Fruit fly (Drosophila melanogaster): ENCODE data around the gene CG11417.

Gene CG11417

DNA sequence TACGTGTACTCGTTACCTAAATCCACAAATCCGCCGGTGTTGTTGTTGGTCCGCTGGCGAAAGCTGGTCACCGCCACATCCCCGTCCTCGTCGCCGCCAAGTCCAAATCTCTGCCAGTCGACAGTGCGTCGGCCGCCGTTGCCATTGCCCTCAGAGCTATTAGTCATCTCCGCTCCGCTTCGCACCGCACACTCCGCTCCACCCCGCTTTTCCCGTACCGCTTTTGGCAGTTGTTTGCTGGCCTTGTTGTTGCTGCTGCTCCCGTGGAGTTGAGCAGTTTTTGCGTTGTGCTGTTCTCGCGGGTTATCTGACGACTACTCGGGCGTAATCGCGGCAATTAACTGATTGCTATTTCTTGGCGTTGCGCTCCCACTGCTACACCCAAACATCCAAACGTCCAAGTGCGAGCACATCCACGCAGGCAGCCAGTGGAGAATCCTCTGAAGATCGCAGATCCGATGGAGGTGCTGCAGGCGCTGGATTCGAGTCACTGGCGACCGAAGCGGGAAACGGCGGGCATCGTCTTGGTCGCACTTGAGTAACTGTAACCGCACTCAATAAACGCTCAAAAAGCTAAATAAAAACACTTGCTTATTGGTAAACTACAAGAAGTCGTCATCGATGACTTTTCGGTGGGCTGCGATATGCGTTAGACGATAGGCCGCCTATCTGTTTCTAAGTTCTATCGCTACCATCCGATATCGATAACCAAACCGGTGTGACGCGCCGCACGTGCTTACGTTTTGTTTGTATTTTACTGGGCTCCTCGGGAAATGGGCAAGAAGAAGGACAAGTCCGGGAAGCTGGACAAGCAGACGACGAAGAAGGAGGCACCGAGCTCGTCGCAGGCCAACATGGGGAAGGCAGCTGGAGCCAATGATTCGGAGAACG lies at the start of gene CG11417, which contains the start of gene CG12773:
Gene CG11417, plus strand, starts transcription at position 693 of the 891 bp plus-strand sequence.
Gene CG12773, minus strand, starts transcription at position 660 of the 891 bp plus-strand sequence.
- TF ChIP-seq EcR (GFP tag; optimal IDR thresholded peaks at IDR 0.05) (no peak), pan (optimal IDR thresholded peaks at IDR 0.05) (no peak), usp (GFP tag; optimal IDR thresholded peaks at IDR 0.05) (no peak), CG8478 (optimal IDR thresholded peaks at IDR 0.05) (no peak), Dll (optimal IDR thresholded peaks at IDR 0.05) (no peak), psq (optimal IDR thresholded peaks at IDR 0.05) (no peak)

DNA sequence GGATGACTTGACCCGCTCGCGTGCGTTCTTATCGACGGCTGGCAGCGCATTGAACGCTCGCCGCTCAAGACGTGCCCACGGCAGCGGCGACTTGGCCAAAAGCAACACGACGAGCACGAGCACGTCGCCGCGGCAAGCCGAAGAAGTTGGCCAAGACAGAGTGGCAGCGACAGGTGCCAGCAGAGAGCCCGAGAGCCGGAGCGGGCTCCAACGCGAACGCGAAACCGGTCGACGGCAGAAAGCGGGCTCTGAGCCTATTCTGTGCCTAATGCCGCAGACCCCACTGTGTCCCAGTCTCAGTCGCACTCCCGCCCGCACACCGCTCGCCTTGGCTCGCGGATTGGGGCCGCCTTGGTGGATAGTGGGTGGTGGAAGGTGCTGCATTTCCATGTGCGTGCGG lies 45.4 kb upstream of the CG11417 start:
- TF ChIP-seq Dll (optimal IDR thresholded peaks at IDR 0.05): no peak

DNA sequence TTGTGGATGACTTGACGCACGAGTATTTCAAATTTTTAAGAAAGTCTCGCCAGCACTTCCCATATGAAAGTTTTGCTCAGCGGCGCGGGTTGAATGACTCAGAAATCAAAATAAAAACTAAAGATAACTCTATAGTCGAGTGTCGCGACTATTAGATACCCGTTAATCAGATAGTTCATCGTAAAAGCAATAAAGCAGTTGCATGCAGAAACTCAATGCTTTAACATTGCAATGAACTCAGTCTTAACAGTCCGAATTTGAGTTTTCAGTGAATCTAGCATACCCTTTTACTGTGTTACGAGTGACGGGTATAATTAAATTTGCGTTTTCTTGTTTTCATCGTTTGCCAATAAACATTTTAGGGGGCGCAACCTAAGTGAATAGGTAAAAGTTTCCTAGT lies 42.6 kb upstream of the CG11417 start:
- TF ChIP-seq Dll (optimal IDR thresholded peaks at IDR 0.05) (no peak), CG8478 (optimal IDR thresholded peaks at IDR 0.05) (no peak), pan (optimal IDR thresholded peaks at IDR 0.05) (no peak), EcR (GFP tag; optimal IDR thresholded peaks at IDR 0.05) (no peak), psq (optimal IDR thresholded peaks at IDR 0.05) (no peak), usp (GFP tag; optimal IDR thresholded peaks at IDR 0.05) (no peak)

DNA sequence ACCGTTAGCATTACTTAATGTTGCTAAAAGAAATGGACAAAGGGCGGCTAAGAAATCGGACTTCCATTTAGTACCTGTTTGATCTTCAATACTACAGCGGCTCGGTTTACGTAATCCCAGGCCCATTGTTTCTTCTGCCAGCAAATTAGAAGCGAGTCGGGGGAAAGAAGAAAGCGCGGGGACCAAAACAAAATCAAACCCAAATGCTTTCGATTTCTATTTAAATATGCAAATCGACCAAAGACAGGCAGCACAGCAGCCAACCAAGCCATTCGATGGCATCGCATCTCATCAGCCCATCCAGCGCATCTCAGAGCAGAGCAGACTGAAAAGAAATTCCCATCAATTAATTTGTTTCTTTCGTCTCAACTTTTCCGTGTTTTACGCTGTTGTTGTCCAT lies 41.3 kb upstream of the CG11417 start:
- no peak for TF ChIP-seq CG8478 (optimal IDR thresholded peaks at IDR 0.05)
- TF ChIP-seq pan (optimal IDR thresholded peaks at IDR 0.05): no peak
- TF ChIP-seq EcR (GFP tag; optimal IDR thresholded peaks at IDR 0.05): no peak
- no peak for TF ChIP-seq usp (GFP tag; optimal IDR thresholded peaks at IDR 0.05)
- no peak for TF ChIP-seq Dll (optimal IDR thresholded peaks at IDR 0.05)
- no peak for TF ChIP-seq psq (optimal IDR thresholded peaks at IDR 0.05)

DNA sequence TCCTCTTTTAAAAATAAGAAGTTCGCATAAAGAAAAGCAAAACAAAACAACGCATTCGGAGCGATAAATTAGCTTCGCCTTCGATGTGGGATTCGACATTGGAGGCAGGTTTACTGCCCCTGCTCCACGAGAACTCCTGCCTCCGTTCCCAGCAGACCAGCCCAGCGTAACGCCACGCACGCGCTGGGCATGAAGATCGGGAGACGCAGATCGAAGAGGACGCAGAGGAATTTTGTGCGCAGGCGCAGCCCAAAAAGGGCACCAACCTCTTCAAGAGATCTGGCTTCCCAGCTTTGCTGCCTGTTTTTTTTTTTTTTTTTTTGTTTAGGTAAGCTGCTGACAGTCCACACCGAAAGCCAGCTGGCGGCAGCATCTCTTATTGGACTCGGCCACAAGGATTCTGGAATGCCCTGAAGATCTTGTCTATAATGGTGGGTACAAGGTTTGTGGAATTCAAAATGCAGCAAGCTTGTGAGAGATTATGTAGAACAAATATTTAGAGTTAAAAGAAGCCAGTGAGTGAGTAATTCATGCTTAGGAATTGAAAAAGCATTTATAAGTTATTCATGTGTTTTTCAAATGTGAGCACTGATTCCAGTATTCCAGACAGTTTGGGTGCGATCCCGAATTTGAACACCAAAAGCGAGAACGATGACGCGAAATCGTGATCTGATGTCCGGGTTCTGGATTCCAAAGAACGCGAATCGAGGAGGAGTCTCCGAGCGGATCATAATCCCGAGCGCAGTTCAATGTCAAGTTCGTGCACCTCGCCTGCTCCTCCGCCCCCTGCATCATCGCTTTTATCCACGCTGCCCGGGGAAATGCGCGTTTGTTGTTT lies 33.5 kb upstream of the CG11417 start:
- TF ChIP-seq EcR (GFP tag; optimal IDR thresholded peaks at IDR 0.05): peak in 1 of 2 experiments; percentile 60
- no peak for TF ChIP-seq usp (GFP tag; optimal IDR thresholded peaks at IDR 0.05)
- no peak for TF ChIP-seq Dll (optimal IDR thresholded peaks at IDR 0.05)
- no peak for TF ChIP-seq psq (optimal IDR thresholded peaks at IDR 0.05)
- TF ChIP-seq CG8478 (optimal IDR thresholded peaks at IDR 0.05): no peak
- no peak for TF ChIP-seq pan (optimal IDR thresholded peaks at IDR 0.05)

DNA sequence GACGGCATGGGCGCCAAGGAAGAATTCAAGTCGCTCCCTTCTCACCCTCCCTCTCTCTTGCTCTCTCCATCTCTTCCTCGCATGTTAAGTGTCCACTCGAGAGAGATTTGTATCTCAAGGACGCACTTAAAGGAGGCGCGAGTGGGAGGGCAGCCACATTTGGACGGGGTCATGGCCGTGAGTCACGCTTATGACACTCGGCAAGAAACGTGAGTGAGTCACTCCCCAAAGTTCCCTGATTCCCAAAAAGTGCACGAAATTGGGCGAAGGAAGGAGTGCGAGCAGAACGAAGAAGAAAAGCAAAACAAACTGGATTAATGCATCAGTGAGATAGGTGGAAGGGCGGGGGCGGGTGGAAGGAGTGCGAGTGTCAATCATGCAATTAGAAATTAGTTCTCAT lies 32.8 kb upstream of the CG11417 start:
- TF ChIP-seq EcR (GFP tag; optimal IDR thresholded peaks at IDR 0.05): no peak
- TF ChIP-seq pan (optimal IDR thresholded peaks at IDR 0.05): no peak
- no peak for TF ChIP-seq psq (optimal IDR thresholded peaks at IDR 0.05)
- no peak for TF ChIP-seq usp (GFP tag; optimal IDR thresholded peaks at IDR 0.05)
- TF ChIP-seq Dll (optimal IDR thresholded peaks at IDR 0.05): no peak

DNA sequence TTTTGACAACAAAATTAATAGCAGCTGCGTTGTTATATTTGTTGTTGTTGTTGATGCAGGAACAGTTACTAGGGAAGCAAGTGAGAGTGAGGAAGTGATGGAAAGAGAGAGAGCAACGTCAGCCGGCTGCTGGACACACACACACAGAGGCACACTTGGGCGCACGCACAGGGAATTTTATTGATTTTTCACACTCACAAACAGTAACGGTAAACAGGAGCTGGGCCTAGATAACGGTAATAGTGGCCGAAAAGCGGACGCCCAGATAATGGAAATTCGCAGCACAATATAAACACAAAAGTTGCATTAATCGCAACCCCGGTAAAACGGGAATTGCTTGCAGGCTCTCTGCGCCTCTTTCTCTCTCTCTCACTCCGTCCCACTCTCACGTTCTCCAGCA lies 32.1 kb upstream of the CG11417 start:
- no peak for TF ChIP-seq EcR (GFP tag; optimal IDR thresholded peaks at IDR 0.05)
- no peak for TF ChIP-seq psq (optimal IDR thresholded peaks at IDR 0.05)
- TF ChIP-seq CG8478 (optimal IDR thresholded peaks at IDR 0.05): no peak
- no peak for TF ChIP-seq pan (optimal IDR thresholded peaks at IDR 0.05)

DNA sequence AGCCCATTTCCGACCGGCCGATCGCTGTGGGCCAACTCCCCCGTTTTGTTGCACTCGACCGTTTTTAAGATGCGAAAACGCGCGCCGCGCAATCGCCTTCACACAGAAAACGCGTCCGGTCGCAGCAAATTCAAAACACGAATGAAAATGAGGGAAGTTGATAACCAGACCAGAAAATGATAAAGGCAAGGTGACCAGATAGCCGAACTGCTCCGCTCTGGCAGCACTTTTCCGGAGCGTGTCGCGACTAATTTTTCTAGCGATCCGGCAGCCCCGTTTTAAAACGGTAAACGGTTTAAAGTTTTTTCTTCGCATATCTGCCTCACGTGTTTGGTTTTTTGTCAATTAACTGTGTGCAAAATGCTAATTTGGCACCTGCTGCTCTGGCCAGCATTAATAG lies 31.6 kb upstream of the CG11417 start, which contains the start of gene DAAM:
Gene DAAM, minus strand, starts transcription at position 149 of the 400 bp plus-strand sequence.
- TF ChIP-seq pan (optimal IDR thresholded peaks at IDR 0.05) (no peak), CG8478 (optimal IDR thresholded peaks at IDR 0.05) (no peak)

DNA sequence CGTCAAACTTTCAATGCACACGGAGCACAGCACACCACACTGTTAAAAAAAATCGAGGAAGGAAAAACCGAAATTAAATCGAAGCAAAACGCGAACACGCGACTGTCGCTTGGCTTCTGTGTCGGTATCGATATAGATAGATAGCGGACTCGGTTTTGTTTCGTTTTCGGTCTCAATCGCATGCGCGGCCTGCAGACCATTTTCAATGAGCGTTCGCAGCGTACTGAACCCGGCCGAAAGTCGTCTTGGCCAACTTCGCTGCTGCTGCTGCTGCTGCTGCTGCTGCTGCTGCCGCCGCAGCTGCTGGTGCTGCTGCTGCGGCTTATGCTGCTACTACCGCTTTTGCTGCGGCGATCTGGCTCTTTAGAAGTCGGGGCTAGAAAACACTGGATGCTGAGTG lies 15.8 kb upstream of the CG11417 start:
- TF ChIP-seq psq (optimal IDR thresholded peaks at IDR 0.05) (no peak), EcR (GFP tag; optimal IDR thresholded peaks at IDR 0.05) (no peak), Dll (optimal IDR thresholded peaks at IDR 0.05) (no peak)

DNA sequence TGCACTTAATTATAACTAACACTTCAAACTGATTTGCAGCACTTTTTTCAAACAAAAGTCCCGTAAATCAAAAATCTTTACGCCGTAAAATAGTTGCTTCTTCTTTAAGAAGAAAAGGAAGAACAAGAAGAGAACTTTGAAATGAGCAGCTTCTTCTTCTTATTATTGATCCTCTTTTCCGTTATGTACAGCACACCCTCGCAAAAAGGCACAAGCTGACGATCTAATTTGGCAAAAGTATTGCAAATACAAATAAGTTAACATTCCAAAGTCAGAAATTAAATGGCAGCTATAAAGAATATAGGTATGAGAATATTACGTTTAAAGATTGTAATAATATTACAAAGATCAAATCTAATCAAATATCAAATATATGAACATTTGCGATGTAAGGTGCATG lies 12.3 kb upstream of the CG11417 start, which contains the start of gene CG11409:
Gene CG11409, minus strand, starts transcription at position 60 of the 400 bp plus-strand sequence.
- TF ChIP-seq pan (optimal IDR thresholded peaks at IDR 0.05) (no peak), EcR (GFP tag; optimal IDR thresholded peaks at IDR 0.05) (no peak), CG8478 (optimal IDR thresholded peaks at IDR 0.05) (no peak), usp (GFP tag; optimal IDR thresholded peaks at IDR 0.05) (no peak), Dll (optimal IDR thresholded peaks at IDR 0.05) (no peak), psq (optimal IDR thresholded peaks at IDR 0.05) (no peak)

DNA sequence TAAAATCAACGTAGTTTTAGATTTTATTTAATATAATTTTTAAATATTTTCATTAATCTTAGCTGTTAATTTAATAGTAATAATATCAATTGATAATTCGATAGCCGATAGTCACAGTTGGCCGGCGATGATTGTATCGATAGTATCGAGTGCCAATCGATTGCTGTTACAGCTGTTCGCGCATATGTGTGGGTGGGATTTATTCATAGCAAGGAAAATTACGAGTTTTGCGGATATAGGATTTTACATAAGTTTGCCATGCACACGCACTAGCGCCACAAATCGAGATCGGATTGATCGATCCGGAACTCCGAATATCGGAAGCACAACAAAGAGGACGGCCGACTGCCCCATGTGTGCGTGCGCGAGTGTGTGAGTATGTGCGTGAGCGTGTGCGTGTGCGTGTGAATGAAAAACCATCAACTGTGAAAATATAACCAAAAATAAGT lies 11.8 kb upstream of the CG11417 start, which contains the start of gene Naa30A:
Gene Naa30A, plus strand, starts transcription at position 163 of the 449 bp plus-strand sequence.
- no peak for TF ChIP-seq psq (optimal IDR thresholded peaks at IDR 0.05)
- TF ChIP-seq EcR (GFP tag; optimal IDR thresholded peaks at IDR 0.05): no peak
- TF ChIP-seq pan (optimal IDR thresholded peaks at IDR 0.05): no peak
- no peak for TF ChIP-seq Dll (optimal IDR thresholded peaks at IDR 0.05)
- TF ChIP-seq usp (GFP tag; optimal IDR thresholded peaks at IDR 0.05): no peak
- TF ChIP-seq CG8478 (optimal IDR thresholded peaks at IDR 0.05): no peak

DNA sequence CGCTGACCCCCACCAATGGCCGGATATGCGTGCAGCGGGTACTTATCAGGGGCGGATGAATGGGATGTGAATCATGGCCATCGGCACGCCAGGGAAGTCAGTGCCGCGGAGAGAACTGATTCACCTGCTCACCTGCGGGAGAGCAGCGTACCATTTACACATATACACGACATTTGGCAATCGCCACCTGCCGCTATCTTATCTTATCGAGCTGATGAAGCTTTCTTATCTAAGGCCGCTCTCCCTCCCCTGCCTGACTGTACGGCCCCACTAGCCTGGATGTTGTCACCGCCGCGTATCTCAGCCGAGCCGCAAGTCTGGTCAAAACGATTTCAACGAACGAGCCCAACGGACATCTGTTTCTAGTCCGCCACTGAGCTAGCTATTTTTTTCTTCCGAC lies 7.6 kb upstream of the CG11417 start, which contains the start of gene Tsp2A:
Gene Tsp2A, plus strand, starts transcription at position 298 of the 400 bp plus-strand sequence.
- TF ChIP-seq Dll (optimal IDR thresholded peaks at IDR 0.05) (no peak), psq (optimal IDR thresholded peaks at IDR 0.05) (no peak), usp (GFP tag; optimal IDR thresholded peaks at IDR 0.05) (no peak), EcR (GFP tag; optimal IDR thresholded peaks at IDR 0.05) (no peak), CG8478 (optimal IDR thresholded peaks at IDR 0.05) (no peak), pan (optimal IDR thresholded peaks at IDR 0.05) (no peak)
